Fruit fly (Drosophila melanogaster) Kc167 (cell line): ENCODE data around the gene CG32984.

Source experiments
- Myc ChIP-seq: fragments of >200 bp; optimal IDR thresholded peaks from 2 replicates; lab custom pipeline; 2017; ENCODE audit warnings: missing external identifiers
- Sin3A ChIP-seq: fragments of >200 bp; optimal IDR thresholded peaks from 2 replicates; lab custom pipeline; 2018; ENCODE audit warnings: missing external identifiers
- h ChIP-seq: fragments of >200 bp; optimal IDR thresholded peaks from 3 replicates; lab custom pipeline; 2018; ENCODE audit warnings: missing external identifiers
- insv ChIP-seq: fragments of >200 bp; optimal IDR thresholded peaks from 3 replicates; lab custom pipeline; 2018; ENCODE audit warnings: missing external identifiers
- psq ChIP-seq: fragments of >200 bp; optimal IDR thresholded peaks from 2 replicates; lab custom pipeline; 2017; ENCODE audit warnings: missing external identifiers
- ttk ChIP-seq: sonication (Bioruptor generic); optimal IDR thresholded peaks from 2 replicates; lab custom pipeline; 2017; ENCODE audit warnings: missing external identifiers

Gene CG32984

dm6 chr2L:8946718-8947316 lies 17.9 kb upstream of the CG32984 start, which contains the start of gene CG46397:
CG46397 (plus strand) TSS chr2L:8947266.
- TF ChIP-seq Myc (lab: Kevin White, UChicago) = no peak
- no peak for TF ChIP-seq ttk (lab: Kevin White, UChicago)
- TF ChIP-seq psq = no peak
- TF ChIP-seq insv (lab: Kevin White, UChicago) = no peak
- TF ChIP-seq Sin3A (lab: Kevin White, UChicago) = no peak
- no peak for TF ChIP-seq h (lab: Kevin White, UChicago)

DNA sequence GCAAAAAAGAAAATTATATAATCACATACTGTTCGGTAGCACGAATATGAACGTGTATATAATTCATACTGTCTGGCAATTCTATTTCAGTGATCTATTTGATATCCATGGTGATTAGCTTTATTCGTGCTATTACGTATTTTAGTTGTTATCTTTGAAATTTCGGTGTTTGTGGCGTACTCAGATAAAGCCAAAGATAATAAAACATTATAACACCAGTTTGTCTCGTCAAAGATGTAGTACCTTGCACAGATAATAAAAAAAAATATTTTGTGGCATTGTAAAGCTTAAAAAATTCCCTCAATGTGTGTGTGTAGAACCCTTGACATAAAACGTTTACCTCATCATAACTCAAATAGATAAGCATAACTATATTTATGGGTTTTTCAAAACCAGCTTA lies 16.8 kb upstream of the CG32984 start:
- TF ChIP-seq h (lab: Kevin White, UChicago) = no peak
- TF ChIP-seq Sin3A (lab: Kevin White, UChicago) = no peak
- no peak for TF ChIP-seq Myc (lab: Kevin White, UChicago)
- no peak for TF ChIP-seq psq
- TF ChIP-seq ttk (lab: Kevin White, UChicago) = no peak
- no peak for TF ChIP-seq insv (lab: Kevin White, UChicago)

dm6 chr2L:8948650-8949049 lies 16.1 kb upstream of the CG32984 start:
- TF ChIP-seq psq (no peak), ttk (lab: Kevin White, UChicago) (no peak), Sin3A (lab: Kevin White, UChicago) (no peak), h (lab: Kevin White, UChicago) (no peak), Myc (lab: Kevin White, UChicago) (no peak), insv (lab: Kevin White, UChicago) (no peak)

- TF ChIP-seq ttk (lab: Kevin White, UChicago) (no peak), Sin3A (lab: Kevin White, UChicago) (no peak), h (lab: Kevin White, UChicago) (no peak), psq (no peak), insv (lab: Kevin White, UChicago) (no peak), Myc (lab: Kevin White, UChicago) (no peak)
Observed at dm6 chr2L:8949919-8950722, 14.6 kb upstream of the CG32984 start.

dm6 chr2L:8951184-8951934 lies 13.4 kb upstream of the CG32984 start, which contains the start of gene C1GalTA:
C1GalTA (minus strand) TSS chr2L:8951216.
- no peak for TF ChIP-seq h (lab: Kevin White, UChicago)
- TF ChIP-seq insv (lab: Kevin White, UChicago) = no peak
- TF ChIP-seq Sin3A (lab: Kevin White, UChicago) = no peak
- TF ChIP-seq Myc (lab: Kevin White, UChicago) = no peak
- TF ChIP-seq psq = no peak
- TF ChIP-seq ttk (lab: Kevin White, UChicago) = no peak

DNA sequence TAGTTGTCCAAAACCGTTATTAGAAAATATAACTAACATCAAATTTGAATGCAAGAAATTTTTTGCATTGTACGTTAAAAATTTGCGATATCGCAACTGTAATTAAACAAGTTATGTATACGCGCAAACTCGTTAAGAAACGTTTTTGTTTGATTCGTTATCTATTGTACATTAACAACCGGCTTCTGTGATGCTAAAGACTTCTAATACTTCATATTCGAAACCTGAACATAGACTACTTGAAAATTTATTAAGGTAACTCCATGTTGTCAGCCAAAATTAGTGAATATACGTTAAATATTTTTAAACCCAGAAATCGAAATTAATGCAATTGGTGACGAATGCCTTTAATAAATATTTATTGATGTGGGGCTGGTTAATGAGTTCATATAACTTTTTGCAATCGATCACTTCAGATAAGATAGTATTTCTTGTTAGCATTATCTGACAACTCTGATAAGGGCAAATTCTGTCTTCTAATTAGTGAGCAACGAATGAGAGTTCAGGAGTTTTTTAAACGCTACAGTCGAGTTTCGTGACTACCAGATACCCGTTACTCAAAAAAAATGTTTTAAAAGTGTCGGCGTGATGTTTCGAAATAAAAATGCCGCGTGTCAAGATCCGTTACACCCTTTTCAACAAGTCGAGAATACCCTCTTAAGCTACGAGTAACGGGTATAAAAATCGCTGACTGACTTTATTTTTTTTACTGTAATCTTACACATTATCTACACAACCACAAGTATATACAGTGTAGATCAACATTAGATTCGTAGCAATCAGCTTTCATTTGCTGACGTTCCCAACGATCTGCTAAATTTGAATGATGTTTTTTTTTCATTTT lies 12.3 kb upstream of the CG32984 start:
- TF ChIP-seq ttk (lab: Kevin White, UChicago) = no peak

DNA sequence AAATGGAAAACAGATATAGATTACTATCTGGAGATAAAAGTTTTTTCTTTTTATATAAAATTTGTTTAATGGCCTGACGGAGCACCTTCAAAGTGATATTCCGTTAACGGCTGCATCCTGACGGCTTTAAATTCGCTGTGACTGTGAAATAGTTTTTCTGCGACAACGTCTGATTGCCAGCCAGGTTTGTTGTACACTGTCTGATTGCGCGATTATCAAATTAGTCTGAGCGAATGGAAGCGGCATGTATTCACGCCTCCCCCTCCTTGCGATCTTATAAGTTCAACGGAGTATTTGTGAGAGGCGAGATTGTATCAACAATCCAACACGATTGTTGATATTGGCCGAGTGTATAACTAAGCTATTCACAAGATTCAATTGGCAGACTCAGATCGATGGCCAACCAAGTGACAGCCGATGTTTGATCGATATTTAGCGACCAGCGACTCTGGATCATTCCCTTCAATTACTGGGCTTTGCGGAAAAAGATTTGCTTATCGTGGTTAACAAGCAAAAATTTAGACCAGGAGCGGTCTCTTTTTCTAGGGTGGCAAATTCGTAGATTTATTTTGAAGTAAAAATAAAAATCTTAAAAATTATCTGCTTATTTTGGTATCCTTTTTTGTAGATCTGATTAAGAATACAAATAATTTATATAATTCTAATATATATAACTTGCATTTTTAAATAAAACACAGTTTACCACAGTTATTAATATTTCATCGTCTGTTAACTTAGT lies 9.0 kb upstream of the CG32984 start:
- no peak for TF ChIP-seq ttk (lab: Kevin White, UChicago)
- no peak for TF ChIP-seq Myc (lab: Kevin White, UChicago)
- TF ChIP-seq insv (lab: Kevin White, UChicago) = no peak
- no peak for TF ChIP-seq Sin3A (lab: Kevin White, UChicago)
- TF ChIP-seq psq = no peak
- no peak for TF ChIP-seq h (lab: Kevin White, UChicago)

- TF ChIP-seq h (lab: Kevin White, UChicago) = no peak
- TF ChIP-seq insv (lab: Kevin White, UChicago) = no peak
- TF ChIP-seq psq = no peak
- TF ChIP-seq Sin3A (lab: Kevin White, UChicago) = no peak
- no peak for TF ChIP-seq Myc (lab: Kevin White, UChicago)
- TF ChIP-seq ttk (lab: Kevin White, UChicago) = no peak
Observed at dm6 chr2L:8956336-8956726, 8.4 kb upstream of the CG32984 start.

dm6 chr2L:8957152-8957551 lies 7.6 kb upstream of the CG32984 start:
- TF ChIP-seq Myc (lab: Kevin White, UChicago) = no peak
- TF ChIP-seq ttk (lab: Kevin White, UChicago) = no peak
- no peak for TF ChIP-seq psq
- no peak for TF ChIP-seq Sin3A (lab: Kevin White, UChicago)
- TF ChIP-seq insv (lab: Kevin White, UChicago) = no peak
- TF ChIP-seq h (lab: Kevin White, UChicago) = no peak

- TF ChIP-seq insv (lab: Kevin White, UChicago) = no peak
- no peak for TF ChIP-seq ttk (lab: Kevin White, UChicago)
- TF ChIP-seq h (lab: Kevin White, UChicago) = no peak
- TF ChIP-seq Sin3A (lab: Kevin White, UChicago) = no peak
Observed at dm6 chr2L:8958046-8958497, 6.7 kb upstream of the CG32984 start.
